Worm (Caenorhabditis elegans): ENCODE results near the gene math-19.

DNA sequence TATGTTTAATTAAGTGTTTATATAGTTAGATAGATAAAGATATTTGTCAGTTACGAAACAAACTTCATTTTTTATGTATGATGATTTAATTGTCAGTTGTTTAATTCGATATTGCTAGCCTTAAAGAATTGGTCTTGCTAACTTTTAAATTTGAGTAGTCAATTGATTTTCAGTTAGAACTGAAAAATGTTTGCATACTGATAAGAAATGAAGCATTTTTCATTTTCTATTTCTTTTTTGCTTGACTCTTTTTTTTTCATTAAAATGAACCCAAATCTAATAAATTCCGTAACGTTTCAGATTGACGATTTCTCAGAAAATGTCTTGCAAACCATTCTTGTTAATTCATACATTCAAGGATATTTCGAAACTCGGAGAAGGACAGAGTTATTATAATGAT is 2.4 kb upstream of the math-19 start, which contains the start of gene math-20:
- TF ChIP-seq snpc-4 (tag; optimal IDR thresholded peaks at IDR 0.05) (no peak), nhr-25 (tag; optimal IDR thresholded peaks at IDR 0.05) (no peak), daf-12 (tag; optimal IDR thresholded peaks at IDR 0.05) (no peak), mdl-1 (tag; optimal IDR thresholded peaks at IDR 0.05) (no peak), elt-2 (tag; optimal IDR thresholded peaks at IDR 0.05) (no peak), pqm-1 (tag; optimal IDR thresholded peaks at IDR 0.05) (no peak), nhr-237 (tag; optimal IDR thresholded peaks at IDR 0.05) (no peak), zag-1 (tag; optimal IDR thresholded peaks at IDR 0.05) (no peak), ceh-28 (tag; optimal IDR thresholded peaks at IDR 0.05) (no peak), lsy-12 (tag; optimal IDR thresholded peaks at IDR 0.05) (no peak)

Measured in whole organism, L3 larva.